Worm (Caenorhabditis elegans) whole organism, L4 larva: ENCODE data around the gene rpn-6.2.

Experiments used
- D1046.2 ChIP-seq: fragments of 200-800 bp; sonication (Bioruptor generic); IDR thresholded peaks from 2 replicates; pipeline ENCODE4 v1.3.6; 2022; ENCODE audit warnings: missing genetic modification characterization, missing compliant biosample characterization
- F10B5.3 ChIP-seq: sonication (generic microtip); optimal IDR thresholded peaks from 2 replicates; lab custom pipeline; 2016; ENCODE audit warnings: mild to moderate bottlenecking, missing genetic modification characterization, missing compliant biosample characterization
- F37D6.2 ChIP-seq: sonication (generic microtip); optimal IDR thresholded peaks from 2 replicates; lab custom pipeline; 2016; ENCODE audit warnings: mild to moderate bottlenecking, missing genetic modification characterization, missing compliant biosample characterization
- F44E2.7 ChIP-seq: fragments of 200-800 bp; sonication (Bioruptor generic); IDR thresholded peaks from 2 replicates; pipeline ENCODE4 v2.1.2; 2022; ENCODE audit warnings: missing genetic modification characterization, missing compliant biosample characterization
- F49E8.2 ChIP-seq: sonication (generic microtip); optimal IDR thresholded peaks from 2 replicates; lab custom pipeline; 2016; ENCODE audit warnings: missing compliant biosample characterization, mild to moderate bottlenecking, missing genetic modification characterization, borderline replicate concordance
- R02D3.7 ChIP-seq: fragments of 150-350 bp; sonication (generic microtip); optimal IDR thresholded peaks from 3 replicates; lab custom pipeline; 2014; ENCODE audit warnings: missing biosample characterization, missing genetic modification characterization
- Y75B8A.6 ChIP-seq: fragments of 200-800 bp; sonication (Bioruptor generic); IDR thresholded peaks from 2 replicates; pipeline ENCODE4 v1.3.6; 2022; ENCODE audit warnings: missing genetic modification reagents, missing genetic modification characterization, missing compliant biosample characterization
- ZK337.2 ChIP-seq: fragments of 200-800 bp; sonication (Bioruptor generic); IDR thresholded peaks from 2 replicates; pipeline ENCODE4 v1.3.6; 2022; ENCODE audit warnings: missing genetic modification reagents, missing genetic modification characterization, missing compliant biosample characterization
- ZK546.5 ChIP-seq, 2 experiments: sonication (generic microtip); optimal IDR thresholded peaks; 2 replicates each; lab custom pipeline; 2017; ENCODE audit warnings: missing biosample characterization in 2 of 2, missing genetic modification characterization in 2 of 2
- arid-1 ChIP-seq: fragments of 200-800 bp; sonication (Bioruptor generic); conservative IDR thresholded peaks from 2 replicates; pipeline ENCODE4 v1.3.6; 2022; ENCODE audit warnings: missing genetic modification reagents, missing genetic modification characterization, missing compliant biosample characterization
- ceh-20 ChIP-seq: fragments of 200-800 bp; sonication (Bioruptor generic); IDR thresholded peaks from 2 replicates; pipeline ENCODE4 v1.3.6; 2022; ENCODE audit warnings: missing genetic modification reagents, missing genetic modification characterization, missing compliant biosample characterization
- ceh-32 ChIP-seq: sonication (generic microtip); optimal IDR thresholded peaks from 2 replicates; lab custom pipeline; 2016; ENCODE audit warnings: mild to moderate bottlenecking, missing genetic modification characterization, missing compliant biosample characterization; ENCODE audit not compliant: poor library complexity
- ceh-62 ChIP-seq: sonication (generic microtip); optimal IDR thresholded peaks from 2 replicates; lab custom pipeline; 2017; ENCODE audit warnings: missing biosample characterization, missing genetic modification characterization
- ceh-82 ChIP-seq: sonication (generic microtip); optimal IDR thresholded peaks from 2 replicates; lab custom pipeline; 2017; ENCODE audit warnings: missing biosample characterization, missing genetic modification characterization
- daf-12 ChIP-seq: fragments of 150-350 bp; optimal IDR thresholded peaks from 2 replicates; lab custom pipeline; 2014; ENCODE audit warnings: missing biosample characterization, missing genetic modification reagents, missing genetic modification characterization
- daf-16 ChIP-seq, 3 experiments: sonication (generic microtip); optimal IDR thresholded peaks; 2 replicates each; lab custom pipeline; 2016 to 2017; ENCODE audit warnings: missing genetic modification characterization in 3 of 3, missing genetic modification reagents in 3 of 3, mild to moderate bottlenecking in 2 of 3, missing compliant biosample characterization in 2 of 3, missing biosample characterization in 1 of 3, moderate library complexity in 1 of 3
- daf-8 ChIP-seq: fragments of 200-800 bp; sonication (Bioruptor generic); IDR thresholded peaks from 2 replicates; pipeline ENCODE4 v1.3.6; 2022; ENCODE audit warnings: missing genetic modification characterization, missing compliant biosample characterization
- dmd-6 ChIP-seq: fragments of 200-800 bp; sonication (Bioruptor generic); IDR thresholded peaks from 2 replicates; pipeline ENCODE4 v1.3.6; 2022; ENCODE audit warnings: missing genetic modification reagents, missing genetic modification characterization, missing compliant biosample characterization
- dmd-8 ChIP-seq: fragments of 200-800 bp; sonication (Bioruptor generic); IDR thresholded peaks from 2 replicates; pipeline ENCODE4 v1.3.6; 2022; ENCODE audit warnings: missing genetic modification characterization, missing compliant biosample characterization
- dmd-9 ChIP-seq: fragments of 200-800 bp; sonication (Bioruptor generic); IDR thresholded peaks from 2 replicates; pipeline ENCODE4 v1.3.6; 2022; ENCODE audit warnings: missing genetic modification reagents, missing genetic modification characterization, missing compliant biosample characterization
- dpl-1 ChIP-seq: fragments of 150-350 bp; optimal IDR thresholded peaks from 2 replicates; lab custom pipeline; 2014; ENCODE audit warnings: missing biosample characterization, missing genetic modification reagents, missing genetic modification characterization
- duxl-1 ChIP-seq: sonication (generic microtip); optimal IDR thresholded peaks from 2 replicates; lab custom pipeline; 2016; ENCODE audit warnings: mild to moderate bottlenecking, missing genetic modification characterization, moderate library complexity, missing compliant biosample characterization; ENCODE audit not compliant: poor library complexity
- fkh-10 ChIP-seq: fragments of 150-350 bp; optimal IDR thresholded peaks from 2 replicates; lab custom pipeline; 2014; ENCODE audit warnings: missing biosample characterization, missing genetic modification reagents, missing genetic modification characterization
- hlh-11 ChIP-seq: fragments of 200-800 bp; sonication (Bioruptor generic); optimal IDR thresholded peaks from 2 replicates; lab custom pipeline; 2018; ENCODE audit warnings: mild to moderate bottlenecking, missing genetic modification characterization, missing compliant biosample characterization
- lin-1 ChIP-seq: fragments of 200-800 bp; sonication (Bioruptor generic); IDR thresholded peaks from 2 replicates; pipeline ENCODE4 v1.3.6; 2022; ENCODE audit warnings: missing genetic modification reagents, missing genetic modification characterization, missing compliant biosample characterization
- lin-38 ChIP-seq: fragments of 200-800 bp; sonication (Bioruptor generic); IDR thresholded peaks from 2 replicates; pipeline ENCODE4 v1.3.6; 2022; ENCODE audit warnings: missing genetic modification reagents, missing genetic modification characterization, missing compliant biosample characterization
- lsy-2 ChIP-seq, 2 experiments: fragments of 150-350 bp in 1 of 2; sonication (generic microtip) in 1 of 2; optimal IDR thresholded peaks; 2 replicates each; lab custom pipeline; 2014 to 2017; ENCODE audit warnings: missing biosample characterization in 2 of 2, missing genetic modification characterization in 2 of 2
- madf-9 ChIP-seq: fragments of 200-800 bp; sonication (Bioruptor generic); conservative IDR thresholded peaks from 2 replicates; pipeline ENCODE4 v1.3.6; 2022; ENCODE audit warnings: missing genetic modification reagents, missing genetic modification characterization, missing compliant biosample characterization
- mep-1 ChIP-seq: fragments of 150-350 bp; sonication (generic microtip); optimal IDR thresholded peaks from 3 replicates; lab custom pipeline; 2014; ENCODE audit warnings: missing biosample characterization, missing genetic modification characterization
- mes-2 ChIP-seq: sonication (generic microtip); optimal IDR thresholded peaks from 2 replicates; lab custom pipeline; 2016; ENCODE audit warnings: missing genotype, mild to moderate bottlenecking, missing genetic modification characterization, missing compliant biosample characterization; ENCODE audit not compliant: poor library complexity, severe bottlenecking
- nhr-237 ChIP-seq: sonication (generic microtip); optimal IDR thresholded peaks from 2 replicates; lab custom pipeline; 2017; ENCODE audit warnings: missing biosample characterization, missing genetic modification characterization
- nhr-25 ChIP-seq: sonication (generic microtip); optimal IDR thresholded peaks from 2 replicates; lab custom pipeline; 2017; ENCODE audit warnings: missing genetic modification characterization, mild to moderate bottlenecking, missing compliant biosample characterization, antibody characterized with exemption, moderate library complexity, borderline replicate concordance; ENCODE audit not compliant: insufficient read depth
- nhr-28 ChIP-seq: fragments of 150-350 bp; optimal IDR thresholded peaks from 2 replicates; lab custom pipeline; 2014; ENCODE audit warnings: missing biosample characterization, missing genetic modification characterization
- nhr-41 ChIP-seq: fragments of 200-800 bp; sonication (Bioruptor generic); IDR thresholded peaks from 2 replicates; pipeline ENCODE4 v1.3.6; 2022; ENCODE audit warnings: missing genetic modification reagents, missing genetic modification characterization, missing compliant biosample characterization
- nhr-42 ChIP-seq: fragments of 200-800 bp; sonication (Bioruptor generic); IDR thresholded peaks from 2 replicates; pipeline ENCODE4 v1.3.6; 2022; ENCODE audit warnings: missing genetic modification characterization, missing compliant biosample characterization
- nhr-76 ChIP-seq: fragments of 150-350 bp; optimal IDR thresholded peaks from 2 replicates; lab custom pipeline; 2014; ENCODE audit warnings: missing biosample characterization, missing genetic modification characterization
- rbr-2 ChIP-seq: sonication (generic microtip); optimal IDR thresholded peaks from 2 replicates; lab custom pipeline; 2016; ENCODE audit warnings: missing genotype, missing genetic modification characterization, missing compliant biosample characterization
- saeg-2 ChIP-seq: fragments of 200-800 bp; sonication (Bioruptor generic); IDR thresholded peaks from 2 replicates; pipeline ENCODE4 v1.3.6; 2022; ENCODE audit warnings: missing genetic modification reagents, missing genetic modification characterization, missing compliant biosample characterization
- sdz-12 ChIP-seq: fragments of 200-800 bp; sonication (Bioruptor generic); optimal IDR thresholded peaks from 2 replicates; lab custom pipeline; 2018; ENCODE audit warnings: mild to moderate bottlenecking, missing genetic modification characterization, missing compliant biosample characterization
- snpc-4 ChIP-seq: fragments of 150-350 bp; optimal IDR thresholded peaks from 2 replicates; lab custom pipeline; 2014; ENCODE audit warnings: missing biosample characterization, missing genetic modification characterization
- spr-3 ChIP-seq: fragments of 200-800 bp; sonication (Bioruptor generic); optimal IDR thresholded peaks from 2 replicates; lab custom pipeline; 2018; ENCODE audit warnings: mild to moderate bottlenecking, missing genetic modification characterization, missing compliant biosample characterization
- unc-130 ChIP-seq: sonication (generic microtip); optimal IDR thresholded peaks from 2 replicates; lab custom pipeline; 2016; ENCODE audit warnings: missing genetic modification reagents, missing genetic modification characterization, missing compliant biosample characterization
- unc-62 ChIP-seq, 3 experiments: fragments of 150-350 bp in 1 of 3; sonication (generic microtip); optimal IDR thresholded peaks in 2 of 3; peaks in 1 of 3; 1 replicate in 1 of 3; 2 replicates in 2 of 3; lab custom pipeline; 2014 to 2017; ENCODE audit warnings: missing biosample characterization in 3 of 3, missing genetic modification characterization in 3 of 3, missing genetic modification reagents in 3 of 3, missing genotype in 1 of 3
- zip-2 ChIP-seq: fragments of 150-350 bp; optimal IDR thresholded peaks from 2 replicates; lab custom pipeline; 2014; ENCODE audit warnings: missing biosample characterization, missing genetic modification characterization
- ztf-7 ChIP-seq: fragments of 150-350 bp; optimal IDR thresholded peaks from 2 replicates; lab custom pipeline; 2014; ENCODE audit warnings: missing biosample characterization, missing genetic modification characterization

The rpn-6.2 gene

ce11 chrIII:8984412-8984811 lies 17.4 kb downstream of the rpn-6.2 start (continued):
- TF ChIP-seq lin-38 (GFP tag; lab: Robert Waterston, UW) = no peak
- no peak for TF ChIP-seq nhr-76 (tag; lab: Kevin White, UChicago)
- TF ChIP-seq D1046.2 = no peak
- TF ChIP-seq ZK546.5 (tag; optimal IDR thresholded peaks at IDR 0.05; lab: Kevin White, UChicago) = no peak
- TF ChIP-seq zip-2 (tag; lab: Kevin White, UChicago) = no peak
- no peak for TF ChIP-seq rbr-2 (tag; lab: Kevin White, UChicago)
- no peak for TF ChIP-seq F49E8.2 (tag; lab: Kevin White, UChicago)
- TF ChIP-seq ztf-7 = no peak
- TF ChIP-seq lsy-2 (tag; optimal IDR thresholded peaks at IDR 0.05; lab: Kevin White, UChicago) = no peak
- TF ChIP-seq F44E2.7 (GFP tag; lab: Robert Waterston, UW) = no peak
- TF ChIP-seq saeg-2 = no peak
- TF ChIP-seq lin-1 = peak; percentile 17; the same call in 1 of the 2 replicates
- TF ChIP-seq ceh-32 = no peak
- no peak for TF ChIP-seq hlh-11
- no peak for TF ChIP-seq spr-3 (GFP tag; lab: Kevin White, UChicago)
- no peak for TF ChIP-seq mep-1 (tag; lab: Kevin White, UChicago)
- no peak for TF ChIP-seq nhr-25
- TF ChIP-seq nhr-42 (GFP tag; lab: Robert Waterston, UW) = no peak
- TF ChIP-seq F10B5.3 (tag; lab: Kevin White, UChicago) = no peak
- peak; percentile 16; the same call in 1 of the 2 replicates for TF ChIP-seq dmd-6 (GFP tag; lab: Robert Waterston, UW)
- TF ChIP-seq sdz-12 (GFP tag; lab: Kevin White, UChicago) = no peak
- TF ChIP-seq R02D3.7 (tag; lab: Kevin White, UChicago) = no peak
- TF ChIP-seq ceh-82 = no peak
- no peak for TF ChIP-seq arid-1 (GFP tag; lab: Robert Waterston, UW)
- TF ChIP-seq ceh-62 (tag; lab: Kevin White, UChicago) = no peak
- no peak for TF ChIP-seq F37D6.2 (tag; lab: Kevin White, UChicago)
- TF ChIP-seq mes-2 (tag; lab: Kevin White, UChicago) = peak; percentile 30
- TF ChIP-seq nhr-41 (GFP tag; lab: Robert Waterston, UW) = no peak
- no peak for TF ChIP-seq nhr-237 (tag; lab: Kevin White, UChicago)
- TF ChIP-seq daf-8 (GFP tag; lab: Robert Waterston, UW) = no peak
- no peak for TF ChIP-seq ceh-20 (GFP tag; lab: Robert Waterston, UW)
- TF ChIP-seq dmd-9 (GFP tag; lab: Robert Waterston, UW) = no peak
- no peak for TF ChIP-seq unc-130 (GFP tag; lab: Kevin White, UChicago)
- no peak for TF ChIP-seq dmd-8
- peak; percentile 48 for TF ChIP-seq nhr-28 (tag; lab: Kevin White, UChicago)
- no peak for TF ChIP-seq dpl-1 (GFP tag; lab: Kevin White, UChicago)
- TF ChIP-seq duxl-1 = peak; percentile 9
- TF ChIP-seq madf-9 = no peak
- no peak for TF ChIP-seq snpc-4 (tag; lab: Kevin White, UChicago)
- no peak for TF ChIP-seq Y75B8A.6
- TF ChIP-seq fkh-10 (GFP tag; lab: Kevin White, UChicago) = no peak
- TF ChIP-seq daf-16 (GFP tag; optimal IDR thresholded peaks at IDR 0.05; lab: Kevin White, UChicago) = no peak
- peak; percentile 69 for TF ChIP-seq daf-16 (tag; optimal IDR thresholded peaks at IDR 0.05; lab: Kevin White, UChicago)
- no peak for TF ChIP-seq unc-62 (GFP tag; optimal IDR thresholded peaks at IDR 0.05 in 1 of 2; lab: Kevin White, UChicago)
- no peak for TF ChIP-seq unc-62 (tag; optimal IDR thresholded peaks at IDR 0.05; lab: Kevin White, UChicago)
- TF ChIP-seq daf-12 (tag; lab: Kevin White, UChicago) = no peak
- TF ChIP-seq ZK337.2 (GFP tag; lab: Robert Waterston, UW) = no peak
- TF ChIP-seq, all 104 proteins: peak for 11
